Fruit fly (Drosophila melanogaster): Measurements from ENCODE around the gene Ser.

The Ser gene

DNA sequence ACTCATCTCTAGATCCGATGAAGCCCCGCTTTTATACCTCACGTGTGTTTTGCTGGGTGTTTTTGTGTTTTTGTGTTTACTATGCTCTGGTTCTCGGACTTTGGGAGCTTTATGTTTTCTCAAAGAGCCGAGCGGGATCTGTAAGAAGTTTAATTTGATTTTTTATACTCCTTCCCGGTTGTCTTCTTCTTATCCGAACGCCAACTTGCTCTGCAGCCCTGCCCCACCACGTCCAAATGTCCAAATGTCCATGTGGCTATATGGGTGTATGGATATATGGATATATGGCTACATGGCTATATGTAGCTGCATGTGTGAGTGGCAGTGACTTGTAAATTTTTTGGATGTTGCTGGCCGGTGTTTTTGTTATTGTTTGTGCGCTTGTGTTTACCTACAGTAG lies 24.7 kb upstream of the Ser start:
- TF ChIP-seq rn (GFP tag; IDR thresholded peaks at IDR 0.05) = no peak
- peak; percentile 50 for TF ChIP-seq EcR (GFP tag; optimal IDR thresholded peaks at IDR 0.05)
- TF ChIP-seq CG13204 (GFP tag; optimal IDR thresholded peaks at IDR 0.05) = peak; percentile 36

- TF ChIP-seq CG13204 (GFP tag; optimal IDR thresholded peaks at IDR 0.05) = no peak
- peak; percentile 8 for TF ChIP-seq CG8159 (tag; optimal IDR thresholded peaks at IDR 0.05)
Observed at dm6 chr3R:27218288-27218687, 24.2 kb upstream of the Ser start.

dm6 chr3R:27217465-27218059 lies 23.5 kb upstream of the Ser start:
- TF ChIP-seq CG9948 (tag; optimal IDR thresholded peaks at IDR 0.05) (peak; percentile 70), gl (tag; optimal IDR thresholded peaks at IDR 0.05) (no peak), CG10348 (GFP tag; IDR thresholded peaks at IDR 0.05) (no peak), CG12605 (GFP tag; IDR thresholded peaks at IDR 0.05) (no peak), EcR (GFP tag; optimal IDR thresholded peaks at IDR 0.05) (peak; percentile 46), CG4496 (GFP tag; IDR thresholded peaks at IDR 0.05) (0 out of 3 replicates have a peak, but pooled peaks have one; percentile 55), CG34367 (tag; optimal IDR thresholded peaks at IDR 0.05) (peak; percentile 63), rn (GFP tag; IDR thresholded peaks at IDR 0.05) (no peak), CG17806 (tag; optimal IDR thresholded peaks at IDR 0.05) (peak; percentile 77), Snoo (tag; optimal IDR thresholded peaks at IDR 0.05) (peak; percentile 68), Pif1B (GFP tag; optimal IDR thresholded peaks at IDR 0.05) (peak; percentile 47), CG14655 (GFP tag; optimal IDR thresholded peaks at IDR 0.05) (peak; percentile 80), CG15710 (tag; optimal IDR thresholded peaks at IDR 0.05) (peak; percentile 71), fd96Ca (GFP tag; IDR thresholded peaks at IDR 0.05) (no peak), CG8301 (tag; optimal IDR thresholded peaks at IDR 0.05) (peak; percentile 71), CG13204 (GFP tag; optimal IDR thresholded peaks at IDR 0.05) (peak; percentile 90), CG32121 (GFP tag; IDR thresholded peaks at IDR 0.05) (peak; percentile 61), Ets98B (GFP tag; IDR thresholded peaks at IDR 0.05) (no peak), CG8159 (tag; optimal IDR thresholded peaks at IDR 0.05) (peak; percentile 79), Pif1A (GFP tag; optimal IDR thresholded peaks at IDR 0.05) (peak; percentile 62), D1 (tag; optimal IDR thresholded peaks at IDR 0.05) (peak; percentile 62)

DNA sequence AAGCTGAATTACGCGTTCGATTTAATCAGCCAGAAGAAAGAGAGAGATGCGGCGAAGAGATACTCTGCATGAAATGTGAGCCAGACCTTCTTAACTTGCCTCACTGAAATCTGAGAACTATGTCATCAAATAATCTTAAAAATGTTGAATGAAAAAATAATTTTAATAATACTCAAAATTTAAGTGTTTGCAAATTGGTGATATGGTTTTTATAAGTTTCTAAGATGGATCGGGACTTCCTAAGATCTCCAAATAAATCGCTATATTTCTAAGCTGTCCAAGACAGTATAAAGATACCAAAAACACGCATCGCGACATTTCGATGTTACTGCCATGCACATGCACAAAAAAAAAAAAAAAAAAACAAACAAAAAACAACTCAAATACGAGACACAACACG lies 20.9 kb upstream of the Ser start:
- TF ChIP-seq CG13204 (GFP tag; optimal IDR thresholded peaks at IDR 0.05) = no peak
- TF ChIP-seq CG14655 (GFP tag; optimal IDR thresholded peaks at IDR 0.05) = peak; percentile 14
- TF ChIP-seq gl (tag; optimal IDR thresholded peaks at IDR 0.05) = no peak
- TF ChIP-seq CG15710 (tag; optimal IDR thresholded peaks at IDR 0.05) = no peak
- no peak for TF ChIP-seq CG8301 (tag; optimal IDR thresholded peaks at IDR 0.05)
- TF ChIP-seq D1 (tag; optimal IDR thresholded peaks at IDR 0.05) = no peak
- TF ChIP-seq CG8159 (tag; optimal IDR thresholded peaks at IDR 0.05) = no peak
- no peak for TF ChIP-seq rn (GFP tag; IDR thresholded peaks at IDR 0.05)

- TF ChIP-seq fd96Ca (GFP tag; IDR thresholded peaks at IDR 0.05) (0 out of 3 replicates have a peak, but pooled peaks have one; percentile 18), CG14655 (GFP tag; optimal IDR thresholded peaks at IDR 0.05) (no peak)
Observed at dm6 chr3R:27212979-27213580, 19.0 kb upstream of the Ser start.

dm6 chr3R:27209561-27210275 lies 15.7 kb upstream of the Ser start:
- no peak for TF ChIP-seq CG13204 (GFP tag; optimal IDR thresholded peaks at IDR 0.05)
- no peak for TF ChIP-seq D1 (tag; optimal IDR thresholded peaks at IDR 0.05)
- no peak for TF ChIP-seq CG10348 (GFP tag; IDR thresholded peaks at IDR 0.05)
- peak; percentile 16 for TF ChIP-seq Pif1A (GFP tag; optimal IDR thresholded peaks at IDR 0.05)
- TF ChIP-seq CG17806 (tag; optimal IDR thresholded peaks at IDR 0.05) = no peak
- 0 out of 3 replicates have a peak, but pooled peaks have one; percentile 22 for TF ChIP-seq fd96Ca (GFP tag; IDR thresholded peaks at IDR 0.05)
- TF ChIP-seq Ets98B (GFP tag; IDR thresholded peaks at IDR 0.05) = peak; percentile 32
- peak; percentile 31 for TF ChIP-seq CG14655 (GFP tag; optimal IDR thresholded peaks at IDR 0.05)
- peak; percentile 58; the same call in 1 of the 2 replicates for TF ChIP-seq CG32121 (GFP tag; IDR thresholded peaks at IDR 0.05)
- 0 out of 3 replicates have a peak, but pooled peaks have one; percentile 18 for TF ChIP-seq CG4496 (GFP tag; IDR thresholded peaks at IDR 0.05)
- no peak for TF ChIP-seq CG8159 (tag; optimal IDR thresholded peaks at IDR 0.05)
- TF ChIP-seq gl (tag; optimal IDR thresholded peaks at IDR 0.05) = no peak
- TF ChIP-seq CG15710 (tag; optimal IDR thresholded peaks at IDR 0.05) = no peak
- TF ChIP-seq EcR (GFP tag; optimal IDR thresholded peaks at IDR 0.05) = no peak
- peak; percentile 5 for TF ChIP-seq CG8301 (tag; optimal IDR thresholded peaks at IDR 0.05)
- no peak for TF ChIP-seq rn (GFP tag; IDR thresholded peaks at IDR 0.05)
- TF ChIP-seq CG34367 (tag; optimal IDR thresholded peaks at IDR 0.05) = no peak
